Worm (Caenorhabditis elegans) whole organism, L3 larva: ENCODE results near the gene F26D11.1.

ENCODE experiments used
- R02D3.7 ChIP-seq: fragments of 150-350 bp; optimal IDR thresholded peaks from 2 replicates; lab custom pipeline; 2014; ENCODE audit warnings: missing biosample characterization, missing genetic modification characterization
- aly-2 ChIP-seq: fragments of 150-350 bp; optimal IDR thresholded peaks from 2 replicates; lab custom pipeline; 2014; ENCODE audit warnings: missing biosample characterization, missing genetic modification characterization
- ceh-28 ChIP-seq: fragments of 150-350 bp; optimal IDR thresholded peaks from 2 replicates; lab custom pipeline; 2014; ENCODE audit warnings: missing biosample characterization, missing genetic modification reagents, missing genetic modification characterization
- ceh-82 ChIP-seq: fragments of 150-350 bp; optimal IDR thresholded peaks from 2 replicates; lab custom pipeline; 2014; ENCODE audit warnings: missing biosample characterization, missing genetic modification characterization
- ceh-9 ChIP-seq: sonication (generic microtip); optimal IDR thresholded peaks from 2 replicates; lab custom pipeline; 2018; ENCODE audit warnings: missing biosample characterization, missing genetic modification characterization
- elt-1 ChIP-seq: fragments of 150-350 bp; optimal IDR thresholded peaks from 2 replicates; lab custom pipeline; 2014; ENCODE audit warnings: missing biosample characterization, missing genetic modification characterization
- elt-2 ChIP-seq: sonication (generic microtip); optimal IDR thresholded peaks from 2 replicates; lab custom pipeline; 2016; ENCODE audit warnings: missing genetic modification reagents, mild to moderate bottlenecking, missing genetic modification characterization, missing compliant biosample characterization
- elt-3 ChIP-seq, 3 experiments: fragments of 150-350 bp in 1 of 3; sonication (generic microtip) in 2 of 3; optimal IDR thresholded peaks; 2 replicates in 2 of 3; 4 replicates in 1 of 3; lab custom pipeline; 2014 to 2017; ENCODE audit warnings: missing biosample characterization in 3 of 3, missing genetic modification characterization in 3 of 3
- eor-1 ChIP-seq, 2 experiments: fragments of 150-350 bp; optimal IDR thresholded peaks; 2 replicates each; lab custom pipeline; 2014 to 2018; ENCODE audit warnings: missing biosample characterization in 2 of 2, missing genetic modification characterization in 2 of 2
- lin-15B ChIP-seq: fragments of 150-350 bp; optimal IDR thresholded peaks from 2 replicates; lab custom pipeline; 2014; ENCODE audit warnings: missing biosample characterization, missing genetic modification characterization
- lsy-12 ChIP-seq: sonication (generic microtip); optimal IDR thresholded peaks from 2 replicates; lab custom pipeline; 2016; ENCODE audit warnings: mild to moderate bottlenecking, missing genetic modification characterization, missing compliant biosample characterization
- mdl-1 ChIP-seq: fragments of 150-350 bp; optimal IDR thresholded peaks from 2 replicates; lab custom pipeline; 2014; ENCODE audit warnings: missing biosample characterization, missing genetic modification characterization
- mml-1 ChIP-seq: fragments of 150-350 bp; sonication (generic microtip); optimal IDR thresholded peaks from 3 replicates; lab custom pipeline; 2014; ENCODE audit warnings: missing biosample characterization, missing genetic modification characterization
- nfya-1 ChIP-seq: sonication (generic microtip); optimal IDR thresholded peaks from 2 replicates; lab custom pipeline; 2017; ENCODE audit warnings: missing genetic modification characterization, mild to moderate bottlenecking, missing compliant biosample characterization, antibody characterized with exemption, moderate library complexity; ENCODE audit not compliant: insufficient read depth
- nhr-23 ChIP-seq: fragments of 150-350 bp; optimal IDR thresholded peaks from 2 replicates; lab custom pipeline; 2014; ENCODE audit warnings: missing biosample characterization, missing genetic modification reagents, missing genetic modification characterization
- nhr-237 ChIP-seq: fragments of 150-350 bp; optimal IDR thresholded peaks from 2 replicates; lab custom pipeline; 2014; ENCODE audit warnings: missing biosample characterization, missing genetic modification characterization
- nhr-25 ChIP-seq: sonication (generic microtip); optimal IDR thresholded peaks from 2 replicates; lab custom pipeline; 2017; ENCODE audit warnings: missing biosample characterization, missing genetic modification characterization
- nhr-28 ChIP-seq: fragments of 150-350 bp; optimal IDR thresholded peaks from 2 replicates; lab custom pipeline; 2014; ENCODE audit warnings: missing biosample characterization, missing genetic modification characterization
- nhr-43 ChIP-seq: sonication (generic microtip); optimal IDR thresholded peaks from 2 replicates; lab custom pipeline; 2016; ENCODE audit warnings: mild to moderate bottlenecking, missing genetic modification characterization, missing compliant biosample characterization; ENCODE audit not compliant: poor library complexity, severe bottlenecking
- nhr-67 ChIP-seq: fragments of 150-350 bp; optimal IDR thresholded peaks from 2 replicates; lab custom pipeline; 2014; ENCODE audit warnings: missing biosample characterization, missing genetic modification characterization
- nhr-77 ChIP-seq: fragments of 150-350 bp; optimal IDR thresholded peaks from 2 replicates; lab custom pipeline; 2014; ENCODE audit warnings: missing biosample characterization, missing genetic modification characterization
- pqm-1 ChIP-seq: fragments of 150-350 bp; optimal IDR thresholded peaks from 2 replicates; lab custom pipeline; 2017; ENCODE audit warnings: missing biosample characterization, missing genetic modification characterization, inconsistent platforms
- sea-2 ChIP-seq: fragments of 150-350 bp; sonication (generic microtip); optimal IDR thresholded peaks from 4 replicates; lab custom pipeline; 2014; ENCODE audit warnings: missing biosample characterization, missing genetic modification reagents, missing genetic modification characterization
- snpc-4 ChIP-seq: fragments of 150-350 bp; optimal IDR thresholded peaks from 2 replicates; lab custom pipeline; 2014; ENCODE audit warnings: missing biosample characterization, missing genetic modification characterization
- tbx-2 ChIP-seq: sonication (generic microtip); optimal IDR thresholded peaks from 2 replicates; lab custom pipeline; 2016; ENCODE audit warnings: mild to moderate bottlenecking, missing genetic modification characterization, missing compliant biosample characterization
- unc-39 ChIP-seq: sonication (generic microtip); optimal IDR thresholded peaks from 4 replicates; lab custom pipeline; 2017; ENCODE audit warnings: missing biosample characterization, missing genetic modification characterization
- unc-62 ChIP-seq: fragments of 150-350 bp; sonication (generic microtip); optimal IDR thresholded peaks from 4 replicates; lab custom pipeline; 2014; ENCODE audit warnings: missing biosample characterization, missing genetic modification reagents, missing genetic modification characterization
- ztf-11 ChIP-seq: fragments of 150-350 bp; optimal IDR thresholded peaks from 2 replicates; lab custom pipeline; 2014; ENCODE audit warnings: missing biosample characterization, missing genetic modification characterization
- ztf-4 ChIP-seq: fragments of 150-350 bp; optimal IDR thresholded peaks from 2 replicates; lab custom pipeline; 2014; ENCODE audit warnings: missing biosample characterization, missing genetic modification characterization

Gene F26D11.1

ce11 chrV:8025259-8025658 is 43.9 kb downstream of the F26D11.1 start:
- TF ChIP-seq elt-1, result peak; percentile 80
- TF ChIP-seq nhr-43 (tag; lab: Kevin White, UChicago), result peak; percentile 2
- peak; percentile 3 for TF ChIP-seq nhr-25 (tag; lab: Kevin White, UChicago)
- TF ChIP-seq unc-62 (GFP tag; lab: Kevin White, UChicago), result no peak

ce11 chrV:8026343-8026742 is 45.0 kb downstream of the F26D11.1 start, which contains the start of gene F43H9.4:
Gene F43H9.4 (plus strand): TSS chrV:8026708.
- TF ChIP-seq tbx-2, result no peak
- TF ChIP-seq unc-39 (tag; lab: Kevin White, UChicago), result no peak
- peak; percentile 28 for TF ChIP-seq nhr-23 (tag; lab: Kevin White, UChicago)
- TF ChIP-seq nhr-43 (tag; lab: Kevin White, UChicago), result peak; percentile 85
- TF ChIP-seq unc-62 (GFP tag; lab: Kevin White, UChicago), result no peak
- TF ChIP-seq aly-2, result no peak
- no peak for TF ChIP-seq ztf-4 (tag; lab: Kevin White, UChicago)
- TF ChIP-seq eor-1 (tag; optimal IDR thresholded peaks at IDR 0.05; lab: Kevin White, UChicago), result no peak
- no peak for TF ChIP-seq nhr-67
- no peak for TF ChIP-seq mml-1 (tag; lab: Kevin White, UChicago)
- peak in 1 of 3 experiments; percentile 10 for TF ChIP-seq elt-3 (tag; optimal IDR thresholded peaks at IDR 0.05; lab: Kevin White, UChicago)
- peak; percentile 49 for TF ChIP-seq mdl-1 (tag; lab: Kevin White, UChicago)
- TF ChIP-seq nhr-237 (tag; lab: Kevin White, UChicago), result no peak
- no peak for TF ChIP-seq nhr-28 (tag; lab: Kevin White, UChicago)
- TF ChIP-seq R02D3.7 (tag; lab: Kevin White, UChicago), result no peak
- no peak for TF ChIP-seq lin-15B
- no peak for TF ChIP-seq sea-2 (GFP tag; lab: Kevin White, UChicago)
- TF ChIP-seq ceh-28, result no peak
- TF ChIP-seq ztf-11 (tag; lab: Kevin White, UChicago), result no peak
- no peak for TF ChIP-seq ceh-82 (tag; lab: Kevin White, UChicago)
- no peak for TF ChIP-seq snpc-4

DNA sequence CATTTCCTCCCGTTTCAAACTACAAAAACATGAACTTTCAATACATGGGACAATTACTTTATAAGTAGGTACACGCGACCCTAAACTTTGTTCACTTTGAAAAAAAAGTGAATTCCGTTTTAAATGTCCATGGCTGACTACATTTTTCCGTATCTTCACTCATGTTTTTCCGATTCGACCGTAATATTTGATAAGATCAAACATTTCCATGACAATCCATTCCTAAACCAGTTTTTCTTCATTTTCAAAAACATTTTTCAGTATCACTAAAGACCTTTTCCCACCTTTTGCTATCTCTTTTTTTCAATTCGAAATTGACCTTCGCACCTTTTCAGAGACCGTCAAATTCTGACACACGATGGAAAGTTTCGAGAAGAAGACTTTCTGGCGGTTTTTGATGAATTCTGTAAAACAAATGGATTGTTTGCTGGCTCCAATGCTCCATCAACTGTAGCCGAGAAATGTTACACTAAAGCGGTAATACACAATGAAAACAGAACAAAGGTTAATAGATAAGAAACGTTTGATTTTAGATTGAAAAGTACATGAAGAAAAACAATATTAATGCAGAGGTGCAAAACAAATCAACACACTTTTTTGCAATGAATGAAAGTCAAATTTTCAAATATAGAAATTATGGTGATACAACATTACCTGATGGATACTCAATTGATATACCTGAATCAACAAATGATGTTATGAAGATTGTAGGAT is 46.2 kb downstream of the F26D11.1 start:
- no peak for TF ChIP-seq ceh-9 (tag; lab: Kevin White, UChicago)
- no peak for TF ChIP-seq R02D3.7 (tag; lab: Kevin White, UChicago)
- peak; percentile 21 for TF ChIP-seq nhr-43 (tag; lab: Kevin White, UChicago)
- no peak for TF ChIP-seq nhr-25 (tag; lab: Kevin White, UChicago)
- TF ChIP-seq ceh-28, result no peak
- peak in 1 of 3 experiments; percentile 78 for TF ChIP-seq elt-3 (tag; optimal IDR thresholded peaks at IDR 0.05; lab: Kevin White, UChicago)
- peak; percentile 16 for TF ChIP-seq elt-1
- TF ChIP-seq, all 47 proteins: peak for 3

ce11 chrV:8028825-8029489 is 47.6 kb downstream of the F26D11.1 start, which contains the start of gene oma-2:
Gene oma-2 (plus strand): TSS chrV:8029439.
- TF ChIP-seq nhr-77 (tag; lab: Kevin White, UChicago) (no peak), nhr-43 (tag; lab: Kevin White, UChicago) (peak; percentile 57)

- TF ChIP-seq eor-1 (tag; optimal IDR thresholded peaks at IDR 0.05; lab: Kevin White, UChicago) (no peak), nhr-23 (tag; lab: Kevin White, UChicago) (peak; percentile 57), R02D3.7 (tag; lab: Kevin White, UChicago) (peak; percentile 28), ceh-82 (tag; lab: Kevin White, UChicago) (no peak), pqm-1 (tag; lab: Kevin White, UChicago) (no peak), lin-15B (peak; percentile 67), lsy-12 (no peak), nfya-1 (tag; lab: Kevin White, UChicago) (peak; percentile 57), nhr-237 (tag; lab: Kevin White, UChicago) (no peak), unc-39 (tag; lab: Kevin White, UChicago) (no peak), sea-2 (GFP tag; lab: Kevin White, UChicago) (no peak), elt-2 (tag; lab: Kevin White, UChicago) (peak; percentile 13)
- TF ChIP-seq, all 47 proteins: peak for 5
Measured at ce11 chrV:8031121-8031520, 49.8 kb downstream of the F26D11.1 start, which contains the start of gene vars-1. Gene vars-1 (plus strand): TSS chrV:8031411.
